Fruit fly (Drosophila melanogaster): Measurements from ENCODE around the gene Herc4.

Gene Herc4

dm6 chr3L:1307005-1307632 lies 6.4 kb upstream of the Herc4 start, which contains the start of the genes Ctr9 and Nt5a:
Ctr9 (plus strand) TSS chr3L:1307224.
Nt5a (minus strand) TSS chr3L:1307418.
- TF ChIP-seq CG14711 (tag; optimal IDR thresholded peaks at IDR 0.05): peak; percentile 78
- TF ChIP-seq cnc (optimal IDR thresholded peaks at IDR 0.05): no peak
- TF ChIP-seq Hr96 (GFP tag; optimal IDR thresholded peaks at IDR 0.05): no peak
- TF ChIP-seq Mnt (GFP tag; optimal IDR thresholded peaks at IDR 0.05): peak; percentile 78
- peak; percentile 57 for TF ChIP-seq tj (GFP tag; optimal IDR thresholded peaks at IDR 0.05)
- TF ChIP-seq cic (GFP tag; optimal IDR thresholded peaks at IDR 0.05): peak; percentile 81
- TF ChIP-seq bab1 (GFP tag; optimal IDR thresholded peaks at IDR 0.05): peak; percentile 59
- TF ChIP-seq CG7101 (tag; optimal IDR thresholded peaks at IDR 0.05): peak; percentile 70
- TF ChIP-seq toe (GFP tag; optimal IDR thresholded peaks at IDR 0.05): no peak
- TF ChIP-seq pad (GFP tag; optimal IDR thresholded peaks at IDR 0.05): peak; percentile 12
- no peak for TF ChIP-seq kay (GFP tag; ENCODE audit: borderline replicate concordance)
- TF ChIP-seq CG33017 (tag; optimal IDR thresholded peaks at IDR 0.05): peak; percentile 13
- peak; percentile 86 for TF ChIP-seq CG1620 (GFP tag; optimal IDR thresholded peaks at IDR 0.05)
- TF ChIP-seq ovo (GFP tag; optimal IDR thresholded peaks at IDR 0.05): peak; percentile 22
- TF ChIP-seq CG7045 (GFP tag; optimal IDR thresholded peaks at IDR 0.05): peak; percentile 5
- TF ChIP-seq Clk (GFP tag; optimal IDR thresholded peaks at IDR 0.05): no peak
- peak; percentile 37 for TF ChIP-seq CG12768 (GFP tag; optimal IDR thresholded peaks at IDR 0.05)
- no peak for TF ChIP-seq CG5204 (GFP tag; optimal IDR thresholded peaks at IDR 0.05)
- TF ChIP-seq Crg-1 (GFP tag; optimal IDR thresholded peaks at IDR 0.05): peak; percentile 75
- TF ChIP-seq CG11617 (GFP tag; optimal IDR thresholded peaks at IDR 0.05): peak; percentile 60

- TF ChIP-seq pad (GFP tag; optimal IDR thresholded peaks at IDR 0.05) (no peak), CG33017 (tag; optimal IDR thresholded peaks at IDR 0.05) (no peak), CG14711 (tag; optimal IDR thresholded peaks at IDR 0.05) (no peak), bab1 (GFP tag; optimal IDR thresholded peaks at IDR 0.05) (peak; percentile 54), Mnt (GFP tag; optimal IDR thresholded peaks at IDR 0.05) (peak; percentile 28), tj (GFP tag; optimal IDR thresholded peaks at IDR 0.05) (peak; percentile 42), Hr96 (GFP tag; optimal IDR thresholded peaks at IDR 0.05) (no peak), CG11617 (GFP tag; optimal IDR thresholded peaks at IDR 0.05) (no peak)
Observed at dm6 chr3L:1318241-1318640, 4.7 kb downstream of the Herc4 start, which contains the start of gene Myo61F. Myo61F (plus strand) TSS chr3L:1318480.

- no peak for TF ChIP-seq cnc (optimal IDR thresholded peaks at IDR 0.05)
- TF ChIP-seq cic (GFP tag; optimal IDR thresholded peaks at IDR 0.05): no peak
- TF ChIP-seq Hr96 (GFP tag; optimal IDR thresholded peaks at IDR 0.05): no peak
- no peak for TF ChIP-seq bab1 (GFP tag; optimal IDR thresholded peaks at IDR 0.05)
Observed at dm6 chr3L:1319097-1319725, 5.7 kb downstream of the Herc4 start.

- peak; percentile 41 for TF ChIP-seq CG7101 (tag; optimal IDR thresholded peaks at IDR 0.05)
- peak; percentile 53 for TF ChIP-seq CG14711 (tag; optimal IDR thresholded peaks at IDR 0.05)
- TF ChIP-seq pad (GFP tag; optimal IDR thresholded peaks at IDR 0.05): peak; percentile 41
- peak; percentile 54 for TF ChIP-seq bab1 (GFP tag; optimal IDR thresholded peaks at IDR 0.05)
- TF ChIP-seq CG1620 (GFP tag; optimal IDR thresholded peaks at IDR 0.05): no peak
- TF ChIP-seq CG7045 (GFP tag; optimal IDR thresholded peaks at IDR 0.05): no peak
Observed at dm6 chr3L:1320230-1320930, 6.9 kb downstream of the Herc4 start.

dm6 chr3L:1320931-1321556 lies 7.5 kb downstream of the Herc4 start:
- TF ChIP-seq tj (GFP tag; optimal IDR thresholded peaks at IDR 0.05): peak; percentile 95
- no peak for TF ChIP-seq Mnt (GFP tag; optimal IDR thresholded peaks at IDR 0.05)

dm6 chr3L:1322159-1322558 lies 8.7 kb downstream of the Herc4 start:
- no peak for TF ChIP-seq pad (GFP tag; optimal IDR thresholded peaks at IDR 0.05)
- no peak for TF ChIP-seq Crg-1 (GFP tag; optimal IDR thresholded peaks at IDR 0.05)
- TF ChIP-seq cnc (optimal IDR thresholded peaks at IDR 0.05): peak in 1 of 2 experiments; percentile 27
- no peak for TF ChIP-seq tj (GFP tag; optimal IDR thresholded peaks at IDR 0.05)

- TF ChIP-seq tj (GFP tag; optimal IDR thresholded peaks at IDR 0.05) (no peak), Mnt (GFP tag; optimal IDR thresholded peaks at IDR 0.05) (no peak), toe (GFP tag; optimal IDR thresholded peaks at IDR 0.05) (no peak), cic (GFP tag; optimal IDR thresholded peaks at IDR 0.05) (no peak), CG5204 (GFP tag; optimal IDR thresholded peaks at IDR 0.05) (no peak), kay (GFP tag; ENCODE audit: borderline replicate concordance) (no peak), CG33017 (tag; optimal IDR thresholded peaks at IDR 0.05) (no peak), Crg-1 (GFP tag; optimal IDR thresholded peaks at IDR 0.05) (no peak), CG7101 (tag; optimal IDR thresholded peaks at IDR 0.05) (no peak), CG12768 (GFP tag; optimal IDR thresholded peaks at IDR 0.05) (no peak), CG1620 (GFP tag; optimal IDR thresholded peaks at IDR 0.05) (no peak), Hr96 (GFP tag; optimal IDR thresholded peaks at IDR 0.05) (no peak), CG14711 (tag; optimal IDR thresholded peaks at IDR 0.05) (no peak), Clk (GFP tag; optimal IDR thresholded peaks at IDR 0.05) (no peak), CG11617 (GFP tag; optimal IDR thresholded peaks at IDR 0.05) (no peak), ovo (GFP tag; optimal IDR thresholded peaks at IDR 0.05) (no peak), pad (GFP tag; optimal IDR thresholded peaks at IDR 0.05) (no peak), cnc (optimal IDR thresholded peaks at IDR 0.05) (no peak)
Observed at dm6 chr3L:1322706-1323105, 9.2 kb downstream of the Herc4 start, which contains the start of gene CG9184. CG9184 (minus strand) TSS chr3L:1322806.

Measured in whole organism, adult.